Fruit fly (Drosophila melanogaster): Measurements from ENCODE around the gene eag.

Gene eag

dm6 chrX:14952097-14952844 lies 3.0 kb upstream of the eag start (continued):
- TF ChIP-seq Ets97D (GFP tag; optimal IDR thresholded peaks at IDR 0.05): no peak
- peak; percentile 8 for TF ChIP-seq CG13123 (GFP tag; optimal IDR thresholded peaks at IDR 0.05)
- no peak for TF ChIP-seq CG33213 (GFP tag; optimal IDR thresholded peaks at IDR 0.05)
- no peak for TF ChIP-seq GATAe (GFP tag; conservative IDR thresholded peaks at IDR 0.05)
- TF ChIP-seq chm (GFP tag; IDR thresholded peaks at IDR 0.05): peak; percentile 61; the same call in 1 of the 2 replicates
- TF ChIP-seq CG6765 (GFP tag; optimal IDR thresholded peaks at IDR 0.05): no peak
- TF ChIP-seq CG10366 (GFP tag; IDR thresholded peaks at IDR 0.05): peak; percentile 43
- TF ChIP-seq TFAM (GFP tag; optimal IDR thresholded peaks at IDR 0.05): no peak
- TF ChIP-seq NC2β (GFP tag; optimal IDR thresholded peaks at IDR 0.05): peak; percentile 12
- TF ChIP-seq fd102C (GFP tag; optimal IDR thresholded peaks at IDR 0.05): no peak
- TF ChIP-seq CG6272 (GFP tag; IDR thresholded peaks at IDR 0.05): 0 out of 2 replicates have a peak, but pooled peaks have one; percentile 33
- TF ChIP-seq zfh2 (GFP tag; optimal IDR thresholded peaks at IDR 0.05): no peak
- no peak for TF ChIP-seq tx (GFP tag; optimal IDR thresholded peaks at IDR 0.05)
- peak; percentile 6 for TF ChIP-seq lilli (GFP tag; optimal IDR thresholded peaks at IDR 0.05)
- no peak for TF ChIP-seq CG34422 (GFP tag; IDR thresholded peaks at IDR 0.05)
- TF ChIP-seq CG2889 (GFP tag; IDR thresholded peaks at IDR 0.05): no peak
- TF ChIP-seq CG12942 (GFP tag; optimal IDR thresholded peaks at IDR 0.05): peak; percentile 17
- peak; percentile 16 for TF ChIP-seq Hsf (GFP tag; optimal IDR thresholded peaks at IDR 0.05)
- TF ChIP-seq Hr3 (GFP tag; optimal IDR thresholded peaks at IDR 0.05): no peak
- TF ChIP-seq bab2 (GFP tag; optimal IDR thresholded peaks at IDR 0.05): peak; percentile 1
- peak; percentile 33 for TF ChIP-seq CG16863 (GFP tag; optimal IDR thresholded peaks at IDR 0.05)
- no peak for TF ChIP-seq ase (GFP tag; IDR thresholded peaks at IDR 0.05)
- TF ChIP-seq tgo (GFP tag; IDR thresholded peaks at IDR 0.05): no peak; the same call in 2 of the 3 replicates
- TF ChIP-seq Six4 (GFP tag; optimal IDR thresholded peaks at IDR 0.05): peak; percentile 27
- TF ChIP-seq zen (tag; optimal IDR thresholded peaks at IDR 0.05): no peak
- peak; percentile 16 for TF ChIP-seq CG15479 (GFP tag; optimal IDR thresholded peaks at IDR 0.05)
- TF ChIP-seq eyg (GFP tag; optimal IDR thresholded peaks at IDR 0.05): no peak
- TF ChIP-seq CG4424 (GFP tag; optimal IDR thresholded peaks at IDR 0.05): peak; percentile 43
- no peak for TF ChIP-seq seq (GFP tag; IDR thresholded peaks at IDR 0.05)
- TF ChIP-seq Doc2 (GFP tag; IDR thresholded peaks at IDR 0.05): no peak
- no peak; the same call in 1 of the 2 replicates for TF ChIP-seq Rfx (GFP tag; IDR thresholded peaks at IDR 0.05)
- TF ChIP-seq Doc3 (GFP tag; IDR thresholded peaks at IDR 0.05; ENCODE audit: partially characterized antibody): no peak
- no peak for TF ChIP-seq Nf-YA (GFP tag; IDR thresholded peaks at IDR 0.05)
- TF ChIP-seq Kr (GFP tag; optimal IDR thresholded peaks at IDR 0.05): no peak
- TF ChIP-seq gce (GFP tag; IDR thresholded peaks at IDR 0.05): peak; percentile 34; the same call in 1 of the 3 replicates
- TF ChIP-seq CG11085 (GFP tag; IDR thresholded peaks at IDR 0.05): no peak
- no peak for TF ChIP-seq CG18619 (GFP tag; optimal IDR thresholded peaks at IDR 0.05)
- TF ChIP-seq Ets65A (GFP tag): no peak
- TF ChIP-seq abd-A (tag; optimal IDR thresholded peaks at IDR 0.05): no peak
- no peak for TF ChIP-seq CG4854 (GFP tag; optimal IDR thresholded peaks at IDR 0.05)
- TF ChIP-seq hth (optimal IDR thresholded peaks at IDR 0.05): no peak
- TF ChIP-seq dan (GFP tag; IDR thresholded peaks at IDR 0.05): 0 out of 2 replicates have a peak, but pooled peaks have one; percentile 12
- no peak for TF ChIP-seq pfk (GFP tag; optimal IDR thresholded peaks at IDR 0.05)
- TF ChIP-seq Fer1 (GFP tag; optimal IDR thresholded peaks at IDR 0.05): no peak
- no peak for TF ChIP-seq emc (GFP tag; optimal IDR thresholded peaks at IDR 0.05)
- TF ChIP-seq Sry-δ (GFP tag; optimal IDR thresholded peaks at IDR 0.05): no peak
- TF ChIP-seq chn (GFP tag; optimal IDR thresholded peaks at IDR 0.05): peak; percentile 51
- no peak for TF ChIP-seq Hand (GFP tag; optimal IDR thresholded peaks at IDR 0.05)
- no peak for TF ChIP-seq amos (GFP tag; IDR thresholded peaks at IDR 0.05; ENCODE audit: partially characterized antibody)
- TF ChIP-seq nerfin-1 (tag; optimal IDR thresholded peaks at IDR 0.05): peak; percentile 11
- TF ChIP-seq tll (GFP tag; optimal IDR thresholded peaks at IDR 0.05): no peak
